Worm (Caenorhabditis elegans): Measurements from ENCODE around the gene C53D6.11.

ce11 chrIV:9032550-9032949 lies 22.2 kb downstream of the C53D6.11 start, which contains the start of gene C53D6.6:
- TF ChIP-seq ref-1 (GFP tag; conservative IDR thresholded peaks at IDR 0.05) = no peak
- TF ChIP-seq ztf-23 (GFP tag; IDR thresholded peaks at IDR 0.05) = no peak
- TF ChIP-seq klf-2 (GFP tag; conservative IDR thresholded peaks at IDR 0.05) = no peak
- no peak for TF ChIP-seq flt-1 (GFP tag; IDR thresholded peaks at IDR 0.05)
- TF ChIP-seq cog-1 (tag; optimal IDR thresholded peaks at IDR 0.05) = no peak

Data from whole organism, midembryonic.